Fruit fly (Drosophila melanogaster) whole organism, pupa: ENCODE results near the gene CG15743.

Experiments
- CG12605 ChIP-seq: fragments of 200-800 bp; sonication (Bioruptor generic); IDR thresholded peaks from 2 replicates; pipeline ENCODE4 v1.3.6; 2022; ENCODE audit warnings: missing biosample characterization, missing genetic modification characterization
- CG14655 ChIP-seq: fragments of 200-800 bp; sonication (Bioruptor generic); optimal IDR thresholded peaks from 3 replicates; lab custom pipeline; 2017; ENCODE audit warnings: mild to moderate bottlenecking, missing biosample characterization, missing genetic modification reagents, missing genetic modification characterization
- CG32121 ChIP-seq: fragments of 200-800 bp; sonication (Bioruptor generic); IDR thresholded peaks from 2 replicates; pipeline ENCODE4 v1.3.6; 2022; ENCODE audit warnings: missing biosample characterization, missing genetic modification characterization
- CG34367 ChIP-seq: fragments of 200-800 bp; sonication (Bioruptor generic); optimal IDR thresholded peaks from 2 replicates; lab custom pipeline; 2018; ENCODE audit warnings: missing biosample characterization, mild to moderate bottlenecking, missing genetic modification characterization
- CG8301 ChIP-seq: fragments of 200-800 bp; sonication (Bioruptor generic); optimal IDR thresholded peaks from 2 replicates; lab custom pipeline; 2018; ENCODE audit warnings: missing biosample characterization, mild to moderate bottlenecking, missing genetic modification characterization
- Snoo ChIP-seq: fragments of 200-800 bp; sonication (Bioruptor generic); optimal IDR thresholded peaks from 3 replicates; lab custom pipeline; 2017; ENCODE audit warnings: missing biosample characterization, mild to moderate bottlenecking, missing genetic modification characterization, inconsistent platforms
- gl ChIP-seq: fragments of 200-800 bp; sonication (Bioruptor generic); optimal IDR thresholded peaks from 2 replicates; lab custom pipeline; 2018; ENCODE audit warnings: missing biosample characterization, mild to moderate bottlenecking, missing genetic modification characterization

dm6 chrX:13314323-13314722 is 28.8 kb downstream of the CG15743 start:
- TF ChIP-seq gl = no peak
- no peak for TF ChIP-seq CG32121
- peak; percentile 54 for TF ChIP-seq CG14655
- TF ChIP-seq CG8301 = peak; percentile 21
- peak; percentile 22 for TF ChIP-seq CG34367 (tag; lab: Kevin White, UChicago)
- TF ChIP-seq CG12605 (GFP tag; lab: Robert Waterston, UW) = no peak
- no peak for TF ChIP-seq Snoo (tag; lab: Kevin White, UChicago)
